Worm (Caenorhabditis elegans): ENCODE data around the gene swt-7.

swt-7 gene

DNA sequence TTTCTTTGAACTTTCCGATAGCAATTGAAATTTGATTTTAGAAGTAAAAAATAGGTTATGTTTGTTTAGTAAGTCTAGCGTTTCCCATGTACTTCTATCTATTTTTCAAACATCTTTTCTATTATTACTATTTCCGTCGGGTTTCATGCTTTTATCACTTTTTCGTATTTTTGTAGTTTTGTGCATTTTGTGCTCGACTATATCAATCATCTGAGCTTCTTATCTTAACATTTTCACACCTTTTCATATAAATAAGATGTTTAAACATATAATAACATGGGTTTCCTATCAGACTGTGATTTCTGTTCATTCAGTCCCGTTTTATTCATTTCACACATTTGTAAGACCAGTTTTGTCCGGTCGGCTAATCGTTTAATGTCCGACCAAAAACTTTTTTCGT is 12.5 kb downstream of the swt-7 start:
- TF ChIP-seq sma-3 (GFP tag; optimal IDR thresholded peaks at IDR 0.05) (no peak), dmd-4 (tag; optimal IDR thresholded peaks at IDR 0.05) (no peak), Y55F3AM.14 (GFP tag; optimal IDR thresholded peaks at IDR 0.05) (peak; percentile 42), fos-1 (tag; optimal IDR thresholded peaks at IDR 0.05) (peak; percentile 38), nhr-10 (tag; optimal IDR thresholded peaks at IDR 0.05) (no peak), ZK546.5 (tag; optimal IDR thresholded peaks at IDR 0.05) (no peak), mbf-1 (tag; optimal IDR thresholded peaks at IDR 0.05) (no peak), alr-1 (tag; optimal IDR thresholded peaks at IDR 0.05) (no peak), mdl-1 (tag; optimal IDR thresholded peaks at IDR 0.05) (no peak), lin-11 (tag; optimal IDR thresholded peaks at IDR 0.05) (no peak), lsy-2 (tag; optimal IDR thresholded peaks at IDR 0.05) (no peak), elt-3 (tag; optimal IDR thresholded peaks at IDR 0.05) (no peak), nhr-25 (tag; optimal IDR thresholded peaks at IDR 0.05) (no peak), unc-62 (GFP tag; optimal IDR thresholded peaks at IDR 0.05) (no peak), ztf-11 (tag; optimal IDR thresholded peaks at IDR 0.05) (no peak), crh-2 (tag; optimal IDR thresholded peaks at IDR 0.05) (no peak), sma-9 (GFP tag; optimal IDR thresholded peaks at IDR 0.05) (peak; percentile 55), sma-9 (tag; optimal IDR thresholded peaks at IDR 0.05) (no peak)

DNA sequence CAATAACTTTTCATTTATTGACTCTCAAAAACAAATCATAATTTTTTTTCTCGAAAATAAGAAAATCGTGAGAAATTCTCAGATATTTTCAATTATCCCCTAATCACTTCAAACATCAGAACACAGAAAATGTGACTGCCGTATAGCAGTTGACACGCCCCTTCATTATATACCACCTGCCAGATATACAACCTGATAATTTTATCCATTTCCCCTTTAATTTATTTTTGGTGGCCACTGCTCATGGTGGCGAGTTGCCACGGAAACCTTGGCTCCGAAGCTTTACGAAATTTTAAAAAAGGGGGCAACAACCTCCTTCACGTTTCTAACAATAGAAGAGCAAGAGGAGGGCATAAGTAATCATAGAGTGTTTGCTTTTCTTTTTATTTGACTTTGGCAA is 13.9 kb downstream of the swt-7 start:
- TF ChIP-seq F13H6.1 (tag; optimal IDR thresholded peaks at IDR 0.05) (no peak), ceh-16 (tag; optimal IDR thresholded peaks at IDR 0.05) (no peak), nhr-77 (tag; optimal IDR thresholded peaks at IDR 0.05) (no peak), C34F6.9 (tag; optimal IDR thresholded peaks at IDR 0.05) (no peak), mab-5 (tag; optimal IDR thresholded peaks at IDR 0.05) (no peak), R02D3.7 (tag; optimal IDR thresholded peaks at IDR 0.05) (no peak), lin-13 (GFP tag; optimal IDR thresholded peaks at IDR 0.05) (no peak), ztf-11 (tag; optimal IDR thresholded peaks at IDR 0.05) (no peak), ama-1 (optimal IDR thresholded peaks at IDR 0.05) (no peak), crh-2 (tag; optimal IDR thresholded peaks at IDR 0.05) (no peak), lsy-2 (tag; optimal IDR thresholded peaks at IDR 0.05) (no peak), unc-55 (GFP tag; optimal IDR thresholded peaks at IDR 0.05) (no peak), snpc-4 (tag; optimal IDR thresholded peaks at IDR 0.05) (no peak), skn-1 (tag; optimal IDR thresholded peaks at IDR 0.05) (no peak), mbf-1 (tag; optimal IDR thresholded peaks at IDR 0.05) (no peak), nhr-23 (tag; optimal IDR thresholded peaks at IDR 0.05) (no peak), aly-2 (tag; optimal IDR thresholded peaks at IDR 0.05) (no peak), lin-11 (tag; optimal IDR thresholded peaks at IDR 0.05) (no peak), peb-1 (tag; optimal IDR thresholded peaks at IDR 0.05) (no peak), gmeb-1 (tag; optimal IDR thresholded peaks at IDR 0.05) (no peak)

DNA sequence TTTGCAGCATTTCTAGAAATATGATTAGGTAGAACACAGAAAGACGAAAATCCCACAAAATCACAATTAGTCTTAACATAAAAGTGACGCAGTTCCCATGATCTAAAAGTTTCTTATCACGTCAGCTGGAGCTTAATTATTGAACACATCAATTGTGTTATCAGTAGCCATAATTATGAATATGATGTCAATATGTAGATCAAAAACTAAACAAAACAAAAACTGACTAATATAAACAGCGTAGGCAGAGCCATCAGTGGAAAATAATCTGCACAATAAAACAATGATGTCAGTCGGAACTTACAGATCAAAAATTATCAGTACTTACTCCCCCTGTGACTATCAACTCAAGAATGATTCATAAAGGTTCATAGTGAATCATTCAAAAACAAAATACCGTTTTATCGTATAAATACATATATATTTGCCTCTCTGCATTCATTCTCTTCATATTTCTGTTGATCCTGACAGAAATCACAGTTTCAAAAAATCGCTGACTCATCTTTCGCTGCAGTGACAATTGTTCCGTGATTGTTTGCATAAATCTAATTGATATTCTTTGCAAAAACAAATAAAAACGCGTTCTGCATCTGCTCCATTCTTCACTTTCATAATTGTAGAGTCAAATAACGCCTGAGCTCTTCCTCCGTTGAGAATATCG is 18.3 kb downstream of the swt-7 start, which contains the start of gene srr-6:
Gene srr-6, plus strand, starts transcription at position 611 of the 661 bp plus-strand sequence.
- TF ChIP-seq fos-1 (tag; optimal IDR thresholded peaks at IDR 0.05) (peak; percentile 71), nhr-6 (tag; optimal IDR thresholded peaks at IDR 0.05) (no peak), nhr-10 (tag; optimal IDR thresholded peaks at IDR 0.05) (no peak), egl-27 (tag; optimal IDR thresholded peaks at IDR 0.05) (no peak)

DNA sequence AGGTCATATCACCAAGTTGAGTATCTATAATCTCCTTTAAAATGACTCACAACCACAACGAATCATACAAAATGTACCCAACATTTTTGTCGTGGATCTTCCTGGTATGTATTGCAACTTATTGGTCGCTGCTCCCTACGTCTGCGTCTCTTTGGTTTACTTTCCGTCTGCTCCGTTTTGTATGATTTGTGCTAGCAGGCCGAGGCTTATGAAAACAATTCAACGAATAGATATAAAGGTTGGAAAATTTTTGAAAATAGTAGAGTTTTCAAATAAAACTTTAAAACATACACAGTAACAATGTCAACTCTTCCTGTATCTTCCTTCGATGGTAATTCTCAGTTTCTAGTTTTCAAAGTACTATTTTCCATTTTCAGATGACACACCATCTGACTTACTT is 29.2 kb downstream of the swt-7 start, which contains the start of gene srr-8:
Gene srr-8, plus strand, starts transcription at position 301 of the 400 bp plus-strand sequence.
- no peak for TF ChIP-seq sma-3 (GFP tag; optimal IDR thresholded peaks at IDR 0.05)
- TF ChIP-seq gmeb-1 (tag; optimal IDR thresholded peaks at IDR 0.05), result no peak
- TF ChIP-seq fos-1 (tag; optimal IDR thresholded peaks at IDR 0.05), result no peak
- TF ChIP-seq aly-2 (tag; optimal IDR thresholded peaks at IDR 0.05), result no peak
- TF ChIP-seq sem-4 (tag; optimal IDR thresholded peaks at IDR 0.05), result no peak
- TF ChIP-seq unc-55 (GFP tag; optimal IDR thresholded peaks at IDR 0.05), result no peak
- no peak for TF ChIP-seq nhr-77 (tag; optimal IDR thresholded peaks at IDR 0.05)
- TF ChIP-seq nhr-12 (tag; optimal IDR thresholded peaks at IDR 0.05), result no peak
- no peak for TF ChIP-seq peb-1 (tag; optimal IDR thresholded peaks at IDR 0.05)
- no peak for TF ChIP-seq nhr-237 (tag; optimal IDR thresholded peaks at IDR 0.05)
- no peak for TF ChIP-seq C34F6.9 (tag; optimal IDR thresholded peaks at IDR 0.05)
